Fruit fly (Drosophila melanogaster) whole organism, pupa: ENCODE measurements around the gene CG14332.

Experiments used
- CG13204 ChIP-seq: fragments of 200-800 bp; sonication (Bioruptor generic); optimal IDR thresholded peaks from 2 replicates; lab custom pipeline; 2018; ENCODE audit warnings: missing biosample characterization, mild to moderate bottlenecking, missing genetic modification characterization, moderate library complexity
- CG15710 ChIP-seq: fragments of 200-800 bp; sonication (Bioruptor generic); optimal IDR thresholded peaks from 2 replicates; lab custom pipeline; 2018; ENCODE audit warnings: missing biosample characterization, mild to moderate bottlenecking, missing genetic modification characterization, moderate library complexity
- CG4496 ChIP-seq: fragments of 200-800 bp; sonication (Bioruptor generic); IDR thresholded peaks from 3 replicates; pipeline ENCODE4 v1.3.6; 2022; ENCODE audit warnings: missing biosample characterization, missing genetic modification characterization
- CG9948 ChIP-seq: fragments of 200-800 bp; sonication (Bioruptor generic); optimal IDR thresholded peaks from 2 replicates; lab custom pipeline; 2018; ENCODE audit warnings: missing biosample characterization, mild to moderate bottlenecking, missing genetic modification characterization, moderate library complexity
- EcR ChIP-seq: fragments of 200-800 bp; sonication (Bioruptor generic); optimal IDR thresholded peaks from 3 replicates; lab custom pipeline; 2019; ENCODE audit warnings: missing biosample characterization, missing genetic modification characterization, mild to moderate bottlenecking, moderate library complexity, missing genetic modification reagents
- Pif1B ChIP-seq: fragments of 200-800 bp; sonication (Bioruptor generic); optimal IDR thresholded peaks from 3 replicates; lab custom pipeline; 2016; ENCODE audit warnings: missing biosample characterization, missing genetic modification characterization

DNA sequence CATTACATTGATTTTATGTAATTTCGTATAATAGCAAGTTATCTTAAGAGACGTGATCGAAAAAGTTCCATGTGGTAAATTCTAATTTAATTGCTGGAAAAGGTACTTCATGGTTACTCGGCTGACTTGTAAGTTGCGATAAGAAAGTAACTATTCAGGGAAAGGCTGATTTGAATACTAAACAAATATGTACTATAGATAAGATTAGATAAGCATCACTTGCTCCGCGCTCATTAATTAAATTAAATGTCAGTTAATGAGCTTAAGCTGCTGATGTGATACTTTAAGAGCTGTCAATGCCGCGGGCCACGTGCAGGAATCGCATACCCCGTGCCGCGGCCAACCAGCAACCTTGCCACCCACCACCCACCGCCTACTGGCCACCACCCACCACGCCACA, 21.9 kb downstream of the CG14332 start:
- TF ChIP-seq EcR (GFP tag; lab: Kevin White, UChicago) (no peak), CG13204 (no peak), Pif1B (no peak), CG4496 (GFP tag; lab: Robert Waterston, UW) (no peak), CG9948 (tag; lab: Kevin White, UChicago) (no peak), CG15710 (tag; lab: Kevin White, UChicago) (no peak)
